Fruit fly (Drosophila melanogaster) whole organism, embryonic: ENCODE data around the gene Csk.
A peak's percentile ranks its signal among the peaks of the same experiment; 100 is the strongest.

Experiments used
- Asciz ChIP-seq: fragments of 200-800 bp; sonication (Bioruptor generic); optimal IDR thresholded peaks from 2 replicates; lab custom pipeline; 2017; ENCODE audit warnings: missing biosample characterization, mild to moderate bottlenecking, missing genetic modification characterization, missing genetic modification reagents
- CG10366 ChIP-seq: fragments of 200-800 bp; sonication (Bioruptor generic); IDR thresholded peaks from 2 replicates; pipeline ENCODE4 v1.3.6; 2022; ENCODE audit warnings: missing biosample characterization, missing genetic modification characterization
- CG10979 ChIP-seq: fragments of 200-800 bp; sonication (Bioruptor generic); optimal IDR thresholded peaks from 2 replicates; lab custom pipeline; 2018; ENCODE audit warnings: missing biosample characterization, mild to moderate bottlenecking, missing genetic modification characterization, moderate library complexity
- CG11093 ChIP-seq: fragments of 200-800 bp; sonication (Bioruptor generic); IDR thresholded peaks from 3 replicates; pipeline ENCODE4 v1.3.6; 2022; ENCODE audit warnings: missing biosample characterization, missing genetic modification characterization
- CG11560 ChIP-seq: fragments of 200-800 bp; sonication (Bioruptor generic); IDR thresholded peaks from 3 replicates; pipeline ENCODE4 v1.3.6; 2022; ENCODE audit warnings: missing biosample characterization, missing genetic modification characterization
- CG12071 ChIP-seq: fragments of 200-800 bp; sonication (Bioruptor generic); optimal IDR thresholded peaks from 3 replicates; lab custom pipeline; 2018; ENCODE audit warnings: missing biosample characterization, mild to moderate bottlenecking, missing genetic modification characterization
- CG12659 ChIP-seq: fragments of 200-800 bp; sonication (Bioruptor generic); optimal IDR thresholded peaks from 3 replicates; lab custom pipeline; 2017; ENCODE audit warnings: mild to moderate bottlenecking, missing biosample characterization, missing genetic modification reagents, missing genetic modification characterization
- CG13287 ChIP-seq: fragments of 200-800 bp; sonication (Bioruptor generic); IDR thresholded peaks from 2 replicates; pipeline ENCODE4 v1.3.6; 2022; ENCODE audit warnings: missing biosample characterization, missing genetic modification characterization; ENCODE audit not compliant: partially characterized antibody
- CG14710 ChIP-seq: fragments of 200-800 bp; sonication (Bioruptor generic); optimal IDR thresholded peaks from 3 replicates; lab custom pipeline; 2019; ENCODE audit warnings: missing biosample characterization, mild to moderate bottlenecking, missing genetic modification characterization, moderate library complexity
- CG14965 ChIP-seq: fragments of 200-800 bp; sonication (Bioruptor generic); optimal IDR thresholded peaks from 2 replicates; lab custom pipeline; 2016; ENCODE audit warnings: missing biosample characterization, missing genetic modification characterization, borderline replicate concordance
- CG15269 ChIP-seq: fragments of 200-800 bp; sonication (Bioruptor generic); optimal IDR thresholded peaks from 2 replicates; lab custom pipeline; 2018; ENCODE audit warnings: missing biosample characterization, mild to moderate bottlenecking, missing genetic modification characterization, moderate library complexity
- CG1603 ChIP-seq: fragments of 200-800 bp; sonication (Bioruptor generic); optimal IDR thresholded peaks from 2 replicates; lab custom pipeline; 2019; ENCODE audit warnings: missing biosample characterization, mild to moderate bottlenecking, missing genetic modification characterization, moderate library complexity
- CG17328 ChIP-seq: fragments of 200-800 bp; sonication (Bioruptor generic); IDR thresholded peaks from 2 replicates; pipeline ENCODE4 v1.3.6; 2022; ENCODE audit warnings: missing biosample characterization, missing genetic modification characterization
- CG17385 ChIP-seq: fragments of 200-800 bp; sonication (Bioruptor generic); optimal IDR thresholded peaks from 3 replicates; lab custom pipeline; 2018; ENCODE audit warnings: missing biosample characterization, mild to moderate bottlenecking, missing genetic modification characterization
- CG18262 ChIP-seq: fragments of 200-800 bp; optimal IDR thresholded peaks from 3 replicates; lab custom pipeline; 2019; ENCODE audit warnings: missing biosample characterization, mild to moderate bottlenecking, missing genetic modification characterization, moderate library complexity
- CG2116 ChIP-seq: fragments of 200-800 bp; sonication (Bioruptor generic); optimal IDR thresholded peaks from 3 replicates; lab custom pipeline; 2018; ENCODE audit warnings: missing biosample characterization, mild to moderate bottlenecking, missing genetic modification characterization
- CG2199 ChIP-seq: fragments of 200-800 bp; sonication (Bioruptor generic); IDR thresholded peaks from 3 replicates; pipeline ENCODE4 v1.3.6; 2022; ENCODE audit warnings: missing biosample characterization, missing genetic modification characterization
- CG30403 ChIP-seq: fragments of 200-800 bp; sonication (Bioruptor generic); optimal IDR thresholded peaks from 3 replicates; lab custom pipeline; 2016; ENCODE audit warnings: missing biosample characterization, missing genetic modification characterization
- CG34422 ChIP-seq: fragments of 200-800 bp; sonication (Bioruptor generic); IDR thresholded peaks from 3 replicates; pipeline ENCODE4 v1.3.6; 2022; ENCODE audit warnings: missing biosample characterization, missing genetic modification characterization
- CG5180 ChIP-seq: fragments of 200-800 bp; sonication (Bioruptor generic); optimal IDR thresholded peaks from 3 replicates; lab custom pipeline; 2017; ENCODE audit warnings: missing biosample characterization, missing genetic modification characterization, mild to moderate bottlenecking, moderate library complexity, missing genetic modification reagents
- CG6689 ChIP-seq: fragments of 200-800 bp; sonication (Bioruptor generic); IDR thresholded peaks from 2 replicates; pipeline ENCODE4 v1.3.6; 2022; ENCODE audit warnings: missing biosample characterization, missing genetic modification characterization
- CG7556 ChIP-seq: fragments of 200-800 bp; sonication (Bioruptor generic); optimal IDR thresholded peaks from 2 replicates; lab custom pipeline; 2017; ENCODE audit warnings: missing biosample characterization, mild to moderate bottlenecking, missing genetic modification characterization
- CG8478 ChIP-seq: fragments of >200 bp; optimal IDR thresholded peaks from 2 replicates; lab custom pipeline; 2018
- CG8924 ChIP-seq: fragments of 200-800 bp; optimal IDR thresholded peaks from 3 replicates; lab custom pipeline; 2019; ENCODE audit warnings: missing biosample characterization, mild to moderate bottlenecking, missing genetic modification characterization, moderate library complexity
- CG9437 ChIP-seq: fragments of 200-800 bp; sonication (Bioruptor generic); optimal IDR thresholded peaks from 2 replicates; lab custom pipeline; 2018; ENCODE audit warnings: missing biosample characterization, mild to moderate bottlenecking, missing genetic modification characterization
- CoRest ChIP-seq: fragments of 200-800 bp; sonication (Bioruptor generic); optimal IDR thresholded peaks from 3 replicates; lab custom pipeline; 2018; ENCODE audit warnings: missing biosample characterization, mild to moderate bottlenecking, missing genetic modification characterization, moderate library complexity
- D ChIP-seq, 2 experiments: fragments of 200-800 bp in 1 of 2; fragments of >200 bp in 1 of 2; sonication (Bioruptor generic) in 1 of 2; optimal IDR thresholded peaks; 2 replicates in 1 of 2; 3 replicates in 1 of 2; lab custom pipeline; 2017; ENCODE audit warnings: mild to moderate bottlenecking in 1 of 2, missing biosample characterization in 1 of 2, missing genetic modification characterization in 1 of 2, missing genetic modification reagents in 1 of 2
- HLH3B ChIP-seq: fragments of 200-800 bp; sonication (Bioruptor generic); IDR thresholded peaks from 2 replicates; pipeline ENCODE4 v1.3.6; 2022; ENCODE audit warnings: missing biosample characterization, missing genetic modification characterization
- Hr3 ChIP-seq: fragments of 200-800 bp; sonication (Bioruptor generic); optimal IDR thresholded peaks from 3 replicates; lab custom pipeline; 2016; ENCODE audit warnings: missing biosample characterization, missing genetic modification characterization
- NC2α ChIP-seq: fragments of 200-800 bp; sonication (Bioruptor generic); optimal IDR thresholded peaks from 2 replicates; lab custom pipeline; 2016; ENCODE audit warnings: missing biosample characterization, missing genetic modification characterization
- Nf-YA ChIP-seq: fragments of 200-800 bp; sonication (Bioruptor generic); IDR thresholded peaks from 2 replicates; pipeline ENCODE4 v1.3.6; 2022; ENCODE audit warnings: missing biosample characterization, missing genetic modification characterization
- Nf-YB ChIP-seq: fragments of 200-800 bp; sonication (Bioruptor generic); optimal IDR thresholded peaks from 3 replicates; lab custom pipeline; 2019; ENCODE audit warnings: missing biosample characterization, mild to moderate bottlenecking, missing genetic modification characterization, moderate library complexity
- Opbp ChIP-seq: fragments of 200-800 bp; sonication (Bioruptor generic); IDR thresholded peaks from 3 replicates; pipeline ENCODE4 v1.3.6; 2022; ENCODE audit warnings: missing biosample characterization, missing genetic modification characterization; ENCODE audit not compliant: partially characterized antibody
- Poxn ChIP-seq: fragments of 200-800 bp; sonication (Bioruptor generic); IDR thresholded peaks from 2 replicates; pipeline ENCODE4 v1.3.6; 2022; ENCODE audit warnings: missing biosample characterization, missing genetic modification characterization
- Ptx1 ChIP-seq: fragments of 200-800 bp; sonication (Bioruptor generic); IDR thresholded peaks from 2 replicates; pipeline ENCODE4 v1.3.6; 2022; ENCODE audit warnings: missing biosample characterization, missing genetic modification characterization
- Rfx ChIP-seq: fragments of 200-800 bp; sonication (Bioruptor generic); IDR thresholded peaks from 2 replicates; pipeline ENCODE4 v1.3.6; 2022; ENCODE audit warnings: missing biosample characterization, missing genetic modification characterization
- ase ChIP-seq: fragments of 200-800 bp; sonication (Bioruptor generic); IDR thresholded peaks from 3 replicates; pipeline ENCODE4 v1.3.6; 2022; ENCODE audit warnings: missing biosample characterization, missing genetic modification characterization
- az2 ChIP-seq: fragments of 200-800 bp; sonication (Bioruptor generic); optimal IDR thresholded peaks from 3 replicates; lab custom pipeline; 2016; ENCODE audit warnings: missing biosample characterization, missing genetic modification characterization
- chinmo ChIP-seq: fragments of 200-800 bp; sonication (Bioruptor generic); IDR thresholded peaks from 4 replicates; pipeline ENCODE4 v1.3.6; 2022; ENCODE audit warnings: missing biosample characterization, missing genetic modification characterization; ENCODE audit not compliant: partially characterized antibody
- dysf ChIP-seq: fragments of 200-800 bp; sonication (Bioruptor generic); IDR thresholded peaks from 3 replicates; pipeline ENCODE4 v1.3.6; 2022; ENCODE audit warnings: missing biosample characterization, missing genetic modification characterization
- fd96Cb ChIP-seq: fragments of 200-800 bp; sonication (Bioruptor generic); optimal IDR thresholded peaks from 2 replicates; lab custom pipeline; 2018; ENCODE audit warnings: missing biosample characterization, mild to moderate bottlenecking, missing genetic modification characterization, moderate library complexity
- ken ChIP-seq: fragments of 200-800 bp; sonication (Bioruptor generic); IDR thresholded peaks from 3 replicates; pipeline ENCODE4 v1.3.6; 2022; ENCODE audit warnings: missing biosample characterization, missing genetic modification characterization
- lab ChIP-seq: fragments of 200-800 bp; sonication (Bioruptor generic); optimal IDR thresholded peaks from 3 replicates; lab custom pipeline; 2017; ENCODE audit warnings: missing biosample characterization, missing genetic modification characterization, mild to moderate bottlenecking, moderate library complexity, missing genetic modification reagents
- phol ChIP-seq: fragments of 200-800 bp; sonication (Bioruptor generic); optimal IDR thresholded peaks from 3 replicates; lab custom pipeline; 2018; ENCODE audit warnings: missing biosample characterization, mild to moderate bottlenecking, missing genetic modification characterization, moderate library complexity
- run ChIP-seq: fragments of 200-800 bp; sonication (Bioruptor generic); optimal IDR thresholded peaks from 3 replicates; lab custom pipeline; 2018; ENCODE audit warnings: missing biosample characterization, mild to moderate bottlenecking, missing genetic modification characterization
- sens ChIP-seq: fragments of 200-800 bp; sonication (Bioruptor generic); peaks from one replicate; lab custom pipeline; 2016; ENCODE audit warnings: missing biosample characterization, missing genetic modification characterization
- slbo ChIP-seq: fragments of 200-800 bp; sonication (Bioruptor generic); IDR thresholded peaks from 2 replicates; pipeline ENCODE4 v1.3.6; 2022; ENCODE audit warnings: missing biosample characterization, missing genetic modification characterization
- tap ChIP-seq: fragments of 200-800 bp; optimal IDR thresholded peaks from 3 replicates; lab custom pipeline; 2019; ENCODE audit warnings: missing biosample characterization, mild to moderate bottlenecking, missing genetic modification characterization, moderate library complexity
- tgo ChIP-seq: fragments of 200-800 bp; sonication (Bioruptor generic); IDR thresholded peaks from 3 replicates; pipeline ENCODE4 v1.3.6; 2022; ENCODE audit warnings: missing biosample characterization, missing genetic modification characterization

Gene Csk

DNA sequence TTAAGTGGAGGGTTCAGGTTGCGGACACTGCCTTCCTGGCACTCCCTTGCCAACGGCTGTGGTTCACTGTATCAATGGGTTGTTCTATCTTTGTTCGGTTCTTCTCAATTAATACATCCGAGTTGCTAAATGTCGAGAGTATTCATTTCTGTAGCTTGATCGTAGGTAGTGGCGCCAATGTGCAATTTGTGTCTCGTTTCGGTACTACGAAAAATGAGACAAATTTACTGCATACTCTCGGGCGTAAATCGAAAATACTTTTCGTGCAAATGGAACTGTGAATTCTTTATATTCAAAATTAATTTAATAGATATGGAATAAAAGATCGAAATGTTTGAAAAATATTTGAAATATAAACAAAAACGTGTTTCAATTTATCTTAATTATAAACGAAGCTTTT, 15.0 kb upstream of the Csk start (continued):
- TF ChIP-seq Rfx (GFP tag; lab: Robert Waterston, UW): 0 out of 2 replicates have a peak, but pooled peaks have one; percentile 5
- peak; percentile 36; the same call in 1 of the 3 replicates for TF ChIP-seq Opbp (GFP tag; lab: Robert Waterston, UW)
- TF ChIP-seq CG14965 (GFP tag; lab: Kevin White, UChicago): no peak
- TF ChIP-seq CG2199: 0 out of 3 replicates have a peak, but pooled peaks have one; percentile 35
- no peak for TF ChIP-seq ken (GFP tag; lab: Robert Waterston, UW)
- TF ChIP-seq CG8478 (lab: Kevin White, UChicago): no peak
- 0 out of 3 replicates have a peak, but pooled peaks have one; percentile 8 for TF ChIP-seq ase (GFP tag; lab: Robert Waterston, UW)
- peak; percentile 4 for TF ChIP-seq CG2116 (GFP tag; lab: Kevin White, UChicago)
- no peak for TF ChIP-seq NC2α (GFP tag; lab: Kevin White, UChicago)
- peak; percentile 76; the same call in 1 of the 4 replicates for TF ChIP-seq chinmo (GFP tag; lab: Robert Waterston, UW)
- TF ChIP-seq Nf-YA: no peak
- peak; percentile 16; the same call in 1 of the 2 replicates for TF ChIP-seq CG13287

DNA sequence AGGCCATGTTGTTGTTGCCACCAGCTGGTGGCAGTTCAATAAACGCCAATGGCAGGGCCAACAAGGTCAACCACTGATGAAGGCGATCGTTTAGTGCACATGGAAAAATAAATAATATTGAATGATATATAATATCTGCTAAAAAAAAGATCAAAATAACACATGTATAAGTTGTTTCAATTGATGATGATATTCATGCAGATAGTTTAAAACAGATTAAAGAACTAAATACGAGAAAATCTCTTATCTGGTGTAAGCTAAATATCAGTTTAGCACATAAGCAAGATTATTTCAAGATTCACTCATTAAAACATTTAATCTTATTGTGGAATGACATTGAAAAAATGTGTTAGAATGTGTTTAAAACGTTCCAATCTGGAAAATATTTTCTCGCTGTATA, 12.9 kb upstream of the Csk start:
- TF ChIP-seq run (tag; lab: Kevin White, UChicago) (peak; percentile 24), CG9437 (GFP tag; lab: Kevin White, UChicago) (peak; percentile 64), tap (tag; lab: Kevin White, UChicago) (peak; percentile 26), CG12071 (GFP tag; lab: Kevin White, UChicago) (peak; percentile 12), lab (GFP tag; lab: Kevin White, UChicago) (peak; percentile 48), CG18262 (peak; percentile 68), CG1603 (tag; lab: Kevin White, UChicago) (peak; percentile 12), fd96Cb (peak; percentile 56), slbo (GFP tag; lab: Robert Waterston, UW) (peak; percentile 30; the same call in 1 of the 2 replicates), CG34422 (GFP tag; lab: Robert Waterston, UW) (0 out of 3 replicates have a peak, but pooled peaks have one; percentile 34), CG8924 (tag; lab: Kevin White, UChicago) (peak; percentile 69), sens (GFP tag; lab: Kevin White, UChicago) (peak; percentile 13), CG10366 (GFP tag; lab: Robert Waterston, UW) (peak; percentile 8; the same call in 1 of the 2 replicates), CG30403 (peak; percentile 35), CG10979 (peak; percentile 38), CG14710 (tag; lab: Kevin White, UChicago) (peak; percentile 25), HLH3B (GFP tag; lab: Robert Waterston, UW) (no peak), Poxn (GFP tag; lab: Robert Waterston, UW) (no peak), CG11560 (tag; lab: Robert Waterston, UW) (no peak), CG12659 (GFP tag; lab: Kevin White, UChicago) (peak; percentile 28), CG6689 (GFP tag; lab: Robert Waterston, UW) (peak; percentile 38), CG11093 (GFP tag; lab: Robert Waterston, UW) (0 out of 3 replicates have a peak, but pooled peaks have one; percentile 12), Asciz (GFP tag; lab: Kevin White, UChicago) (peak; percentile 45), CG15269 (tag; lab: Kevin White, UChicago) (peak; percentile 71), CG17385 (peak; percentile 31), CG5180 (GFP tag; lab: Kevin White, UChicago) (peak; percentile 13), CoRest (tag; lab: Kevin White, UChicago) (peak; percentile 64), CG17328 (0 out of 2 replicates have a peak, but pooled peaks have one; percentile 13), CG7556 (GFP tag; lab: Kevin White, UChicago) (peak; percentile 57), tgo (GFP tag; lab: Robert Waterston, UW) (peak; percentile 39; the same call in 1 of the 3 replicates), Nf-YB (peak; percentile 3), phol (tag; lab: Kevin White, UChicago) (peak; percentile 61), D (optimal IDR thresholded peaks at IDR 0.05; lab: Kevin White, UChicago) (no peak), D (GFP tag; optimal IDR thresholded peaks at IDR 0.05; lab: Kevin White, UChicago) (peak; percentile 1), dysf (GFP tag; lab: Robert Waterston, UW) (peak; percentile 38; the same call in 1 of the 3 replicates), Hr3 (peak; percentile 20), az2 (GFP tag; lab: Kevin White, UChicago) (peak; percentile 24), Ptx1 (GFP tag; lab: Robert Waterston, UW) (peak; percentile 62)
